Fruit fly (Drosophila melanogaster): ENCODE measurements around the gene sn.

DNA sequence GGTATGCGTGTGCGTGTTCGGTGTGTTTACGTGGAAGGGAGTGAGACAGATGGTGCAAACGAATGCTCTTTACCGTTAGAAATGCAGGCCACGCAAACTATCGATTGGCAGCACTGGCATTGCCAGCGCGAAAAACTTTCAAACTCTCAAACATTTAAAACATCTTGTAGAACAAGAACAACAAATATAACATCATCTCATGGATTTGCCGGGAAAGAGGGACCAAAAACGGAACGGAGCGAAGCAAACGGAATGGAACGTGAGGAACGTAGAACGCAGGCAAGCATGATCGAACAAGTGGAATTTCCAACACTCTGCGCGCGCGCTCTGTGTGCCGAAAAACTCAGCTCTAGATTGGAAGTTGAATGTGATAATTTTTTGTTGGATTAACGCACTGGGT is 4.3 kb upstream of the sn start:
- TF ChIP-seq psq (optimal IDR thresholded peaks at IDR 0.05) (no peak), h (optimal IDR thresholded peaks at IDR 0.05) (no peak), Sin3A (optimal IDR thresholded peaks at IDR 0.05) (no peak)

Data from Kc167 (cell line).